Worm (Caenorhabditis elegans): ENCODE measurements around the gene F42A9.17.

F42A9.17 gene

ce11 chrIV:8617047-8617446, 5.3 kb upstream of the F42A9.17 start, which contains the start of the genes F42A9.7 and F42A9.3:
TSS of gene F42A9.7 (minus strand) at chrIV:8617147.
TSS of gene F42A9.3 (plus strand) at chrIV:8617260.
- TF ChIP-seq nhr-120 (GFP tag; IDR thresholded peaks at IDR 0.05) (no peak), F10E7.11 (tag; optimal IDR thresholded peaks at IDR 0.05) (no peak), cebp-2 (GFP tag; IDR thresholded peaks at IDR 0.05) (no peak), Y67H2A.10 (GFP tag; conservative IDR thresholded peaks at IDR 0.05) (no peak), hrde-1 (tag; optimal IDR thresholded peaks at IDR 0.05; ENCODE audit: borderline replicate concordance) (no peak), mxl-1 (tag; optimal IDR thresholded peaks at IDR 0.05) (no peak), ceh-40 (GFP tag; IDR thresholded peaks at IDR 0.05) (no peak), nhr-90 (tag; optimal IDR thresholded peaks at IDR 0.05) (no peak), cebp-1 (GFP tag; IDR thresholded peaks at IDR 0.05) (no peak), cebp-1 (tag; optimal IDR thresholded peaks at IDR 0.05) (no peak), F55B11.4 (tag; optimal IDR thresholded peaks at IDR 0.05; ENCODE audit: borderline replicate concordance, insufficient read depth) (no peak), ceh-91 (GFP tag; IDR thresholded peaks at IDR 0.05) (no peak), C17E4.6 (GFP tag; IDR thresholded peaks at IDR 0.05) (no peak), Y79H2A.3 (GFP tag; conservative IDR thresholded peaks at IDR 0.05) (no peak)

- TF ChIP-seq T07F8.4 (tag; optimal IDR thresholded peaks at IDR 0.05) (no peak), aptf-2 (GFP tag; conservative IDR thresholded peaks at IDR 0.05) (no peak), athp-1 (tag; optimal IDR thresholded peaks at IDR 0.05) (no peak), hlh-12 (tag; optimal IDR thresholded peaks at IDR 0.05) (no peak), F37B4.10 (GFP tag; IDR thresholded peaks at IDR 0.05) (no peak)
Observed at ce11 chrIV:8615314-8615713, 3.6 kb upstream of the F42A9.17 start.

ce11 chrIV:8614680-8615079, 2.9 kb upstream of the F42A9.17 start, which contains the start of gene cyp-33E3:
TSS of gene cyp-33E3 (plus strand) at chrIV:8614995.
- TF ChIP-seq C06A6.2 (GFP tag; conservative IDR thresholded peaks at IDR 0.05) (no peak), nhr-80 (tag; optimal IDR thresholded peaks at IDR 0.05) (peak; percentile 57), athp-1 (tag; optimal IDR thresholded peaks at IDR 0.05) (no peak), Y79H2A.3 (GFP tag; conservative IDR thresholded peaks at IDR 0.05) (no peak)

ce11 chrIV:8608934-8609333, 2.8 kb downstream of the F42A9.17 start, which contains the start of gene F42A9.6:
TSS of gene F42A9.6 (plus strand) at chrIV:8609234.
- TF ChIP-seq lag-1 (GFP tag; IDR thresholded peaks at IDR 0.05) = no peak
- no peak for TF ChIP-seq efl-1 (GFP tag; optimal IDR thresholded peaks at IDR 0.05)
- no peak for TF ChIP-seq akir-1 (GFP tag; optimal IDR thresholded peaks at IDR 0.05)
- no peak for TF ChIP-seq Y79H2A.3 (GFP tag; conservative IDR thresholded peaks at IDR 0.05)
- TF ChIP-seq ztf-6 (GFP tag; IDR thresholded peaks at IDR 0.05) = no peak
- TF ChIP-seq mcd-1 (GFP tag; IDR thresholded peaks at IDR 0.05) = no peak
- TF ChIP-seq F55B11.4 (tag; optimal IDR thresholded peaks at IDR 0.05; ENCODE audit: borderline replicate concordance, insufficient read depth) = no peak
- no peak for TF ChIP-seq lir-1 (GFP tag; conservative IDR thresholded peaks at IDR 0.05)
- TF ChIP-seq madf-10 (tag; optimal IDR thresholded peaks at IDR 0.05) = no peak
- no peak for TF ChIP-seq let-526 (GFP tag; IDR thresholded peaks at IDR 0.05)
- TF ChIP-seq D2030.7 (GFP tag; IDR thresholded peaks at IDR 0.05) = no peak
- no peak for TF ChIP-seq tbx-9 (tag; optimal IDR thresholded peaks at IDR 0.05; ENCODE audit: borderline replicate concordance)
- no peak for TF ChIP-seq hlh-12 (tag; optimal IDR thresholded peaks at IDR 0.05)
- no peak for TF ChIP-seq Y53F4B.3 (GFP tag; IDR thresholded peaks at IDR 0.05)
- no peak for TF ChIP-seq F10E7.11 (tag; optimal IDR thresholded peaks at IDR 0.05)
- no peak for TF ChIP-seq attf-3 (GFP tag; conservative IDR thresholded peaks at IDR 0.05)
- TF ChIP-seq F22D6.2 (tag; optimal IDR thresholded peaks at IDR 0.05) = no peak
- no peak for TF ChIP-seq F49E8.2 (tag; optimal IDR thresholded peaks at IDR 0.05; ENCODE audit: insufficient read depth)
